Worm (Caenorhabditis elegans) whole organism, midembryonic: ENCODE measurements around the gene pxn-2.

Experiments used
- T22C8.4 ChIP-seq: fragments of 200-800 bp; sonication (Bioruptor generic); IDR thresholded peaks from 2 replicates; pipeline ENCODE4 v1.3.6; 2022; ENCODE audit warnings: missing genetic modification characterization, missing compliant biosample characterization
- cog-1 ChIP-seq: sonication (generic microtip); optimal IDR thresholded peaks from 2 replicates; lab custom pipeline; 2016; ENCODE audit warnings: missing genetic modification characterization, missing compliant biosample characterization
- flt-1 ChIP-seq: fragments of 200-800 bp; sonication (Bioruptor generic); IDR thresholded peaks from 2 replicates; pipeline ENCODE4 v1.3.6; 2022; ENCODE audit warnings: missing genetic modification characterization, missing compliant biosample characterization
- klf-2 ChIP-seq: fragments of 200-800 bp; sonication (Bioruptor generic); conservative IDR thresholded peaks from 2 replicates; pipeline ENCODE4 v1.3.6; 2022; ENCODE audit warnings: missing genetic modification reagents, missing genetic modification characterization, missing compliant biosample characterization
- med-1 ChIP-seq: sonication (generic microtip); optimal IDR thresholded peaks from 2 replicates; lab custom pipeline; 2017; ENCODE audit warnings: missing genetic modification characterization, mild to moderate bottlenecking, missing compliant biosample characterization, antibody characterized with exemption, missing genetic modification reagents; ENCODE audit not compliant: insufficient read depth
- ref-1 ChIP-seq: fragments of 200-800 bp; sonication (Bioruptor generic); conservative IDR thresholded peaks from 2 replicates; pipeline ENCODE4 v1.3.6; 2022; ENCODE audit warnings: missing genetic modification reagents, missing genetic modification characterization, missing compliant biosample characterization
- tab-1 ChIP-seq: fragments of 200-800 bp; sonication (Bioruptor generic); IDR thresholded peaks from 2 replicates; pipeline ENCODE4 v1.3.6; 2022; ENCODE audit warnings: missing genetic modification characterization, missing compliant biosample characterization
- ztf-23 ChIP-seq: fragments of 200-800 bp; sonication (Bioruptor generic); IDR thresholded peaks from 2 replicates; pipeline ENCODE4 v1.3.6; 2022; ENCODE audit warnings: missing genetic modification reagents, missing genetic modification characterization, missing compliant biosample characterization
- ztf-29 ChIP-seq: fragments of 200-800 bp; sonication (Bioruptor generic); IDR thresholded peaks from 2 replicates; pipeline ENCODE4 v1.3.6; 2022; ENCODE audit warnings: missing genetic modification reagents, missing genetic modification characterization, missing compliant biosample characterization

The pxn-2 gene

ce11 chrX:10959136-10959535 lies 19.9 kb downstream of the pxn-2 start, which contains the start of gene K09C8.2:
TSS of gene K09C8.2 (plus strand) at chrX:10959436.
- TF ChIP-seq ref-1 (GFP tag; lab: Robert Waterston, UW), result no peak
- no peak for TF ChIP-seq cog-1 (tag; lab: Kevin White, UChicago)
- TF ChIP-seq klf-2 (GFP tag; lab: Robert Waterston, UW), result no peak
- TF ChIP-seq flt-1, result no peak
- TF ChIP-seq med-1 (GFP tag; lab: Kevin White, UChicago), result no peak
- no peak for TF ChIP-seq ztf-23 (GFP tag; lab: Robert Waterston, UW)
- TF ChIP-seq tab-1 (GFP tag; lab: Robert Waterston, UW), result no peak
- TF ChIP-seq ztf-29, result no peak
- TF ChIP-seq T22C8.4 (GFP tag; lab: Robert Waterston, UW), result no peak

ce11 chrX:10958427-10958826 lies 20.7 kb downstream of the pxn-2 start, which contains the start of gene nlp-19:
TSS of gene nlp-19 (plus strand) at chrX:10958727.
- no peak for TF ChIP-seq ztf-23 (GFP tag; lab: Robert Waterston, UW)

- TF ChIP-seq flt-1 (no peak), cog-1 (tag; lab: Kevin White, UChicago) (no peak), tab-1 (GFP tag; lab: Robert Waterston, UW) (no peak), ztf-29 (no peak), klf-2 (GFP tag; lab: Robert Waterston, UW) (no peak), med-1 (GFP tag; lab: Kevin White, UChicago) (no peak), ref-1 (GFP tag; lab: Robert Waterston, UW) (no peak), T22C8.4 (GFP tag; lab: Robert Waterston, UW) (no peak), ztf-23 (GFP tag; lab: Robert Waterston, UW) (no peak)
These were observed 22.0 kb downstream of the pxn-2 start for ce11 chrX:10956972-10957678.

ce11 chrX:10953834-10954233 lies 25.3 kb downstream of the pxn-2 start, which contains the start of gene pbo-4:
TSS of gene pbo-4 (plus strand) at chrX:10954134.
- no peak for TF ChIP-seq tab-1 (GFP tag; lab: Robert Waterston, UW)
- TF ChIP-seq ztf-29, result no peak
- TF ChIP-seq ztf-23 (GFP tag; lab: Robert Waterston, UW), result no peak
- TF ChIP-seq cog-1 (tag; lab: Kevin White, UChicago), result no peak
- no peak for TF ChIP-seq ref-1 (GFP tag; lab: Robert Waterston, UW)
- TF ChIP-seq klf-2 (GFP tag; lab: Robert Waterston, UW), result no peak
- TF ChIP-seq flt-1, result no peak
- no peak for TF ChIP-seq med-1 (GFP tag; lab: Kevin White, UChicago)
- TF ChIP-seq T22C8.4 (GFP tag; lab: Robert Waterston, UW), result no peak

- no peak for TF ChIP-seq T22C8.4 (GFP tag; lab: Robert Waterston, UW)
- TF ChIP-seq tab-1 (GFP tag; lab: Robert Waterston, UW), result no peak
- TF ChIP-seq ztf-23 (GFP tag; lab: Robert Waterston, UW), result no peak
- no peak for TF ChIP-seq klf-2 (GFP tag; lab: Robert Waterston, UW)
- no peak for TF ChIP-seq cog-1 (tag; lab: Kevin White, UChicago)
- TF ChIP-seq med-1 (GFP tag; lab: Kevin White, UChicago), result no peak
- no peak for TF ChIP-seq flt-1
- TF ChIP-seq ref-1 (GFP tag; lab: Robert Waterston, UW), result no peak
These were observed 27.2 kb downstream of the pxn-2 start for ce11 chrX:10951922-10952321.

- TF ChIP-seq ztf-23 (GFP tag; lab: Robert Waterston, UW) (no peak), cog-1 (tag; lab: Kevin White, UChicago) (no peak), tab-1 (GFP tag; lab: Robert Waterston, UW) (no peak), med-1 (GFP tag; lab: Kevin White, UChicago) (no peak)
These were observed 27.9 kb downstream of the pxn-2 start, which contains the start of gene K09C8.7 for ce11 chrX:10951168-10951567. TSS of gene K09C8.7 (minus strand) at chrX:10951393.

- TF ChIP-seq cog-1 (tag; lab: Kevin White, UChicago), result no peak
- TF ChIP-seq T22C8.4 (GFP tag; lab: Robert Waterston, UW), result no peak
- no peak for TF ChIP-seq med-1 (GFP tag; lab: Kevin White, UChicago)
- TF ChIP-seq tab-1 (GFP tag; lab: Robert Waterston, UW), result no peak
- TF ChIP-seq ztf-29, result no peak
- TF ChIP-seq klf-2 (GFP tag; lab: Robert Waterston, UW), result no peak
- TF ChIP-seq ref-1 (GFP tag; lab: Robert Waterston, UW), result no peak
- TF ChIP-seq flt-1, result no peak
- TF ChIP-seq ztf-23 (GFP tag; lab: Robert Waterston, UW), result no peak
These were observed 30.2 kb downstream of the pxn-2 start, which contains the start of gene T21B6.3 for ce11 chrX:10948852-10949251. TSS of gene T21B6.3 (minus strand) at chrX:10948952.

ce11 chrX:10941255-10941654 lies 37.8 kb downstream of the pxn-2 start, which contains the start of gene pho-7:
TSS of gene pho-7 (minus strand) at chrX:10941355.
- TF ChIP-seq ztf-23 (GFP tag; lab: Robert Waterston, UW), result no peak
- TF ChIP-seq klf-2 (GFP tag; lab: Robert Waterston, UW), result no peak
- no peak for TF ChIP-seq med-1 (GFP tag; lab: Kevin White, UChicago)
- no peak for TF ChIP-seq cog-1 (tag; lab: Kevin White, UChicago)
- no peak for TF ChIP-seq ref-1 (GFP tag; lab: Robert Waterston, UW)
- no peak for TF ChIP-seq T22C8.4 (GFP tag; lab: Robert Waterston, UW)
- TF ChIP-seq ztf-29, result no peak
- no peak for TF ChIP-seq tab-1 (GFP tag; lab: Robert Waterston, UW)

- TF ChIP-seq ztf-29, result no peak
- no peak for TF ChIP-seq med-1 (GFP tag; lab: Kevin White, UChicago)
- TF ChIP-seq T22C8.4 (GFP tag; lab: Robert Waterston, UW), result no peak
- TF ChIP-seq ztf-23 (GFP tag; lab: Robert Waterston, UW), result no peak
- TF ChIP-seq ref-1 (GFP tag; lab: Robert Waterston, UW), result no peak
- no peak for TF ChIP-seq tab-1 (GFP tag; lab: Robert Waterston, UW)
- no peak for TF ChIP-seq cog-1 (tag; lab: Kevin White, UChicago)
- no peak for TF ChIP-seq flt-1
- TF ChIP-seq klf-2 (GFP tag; lab: Robert Waterston, UW), result no peak
These were observed 45.6 kb downstream of the pxn-2 start for ce11 chrX:10933308-10934014.
